Fruit fly (Drosophila melanogaster) whole organism, embryonic: Measurements from ENCODE around the gene Pk34A.

ENCODE experiments used
- Atf3 ChIP-seq: fragments of 200-800 bp; sonication (Bioruptor generic); optimal IDR thresholded peaks from 3 replicates; lab custom pipeline; 2016; ENCODE audit warnings: missing biosample characterization, missing genetic modification characterization
- Awh ChIP-seq: fragments of 200-800 bp; sonication (Bioruptor generic); IDR thresholded peaks from 2 replicates; pipeline ENCODE4, ENCODE4 v1.3.6; 2022; ENCODE audit warnings: missing biosample characterization, missing genetic modification characterization
- CG10274 ChIP-seq: fragments of 200-800 bp; sonication (Bioruptor generic); optimal IDR thresholded peaks from 3 replicates; lab custom pipeline; 2017; ENCODE audit warnings: missing biosample characterization, mild to moderate bottlenecking, missing genetic modification characterization
- CG11696 ChIP-seq: fragments of 200-800 bp; sonication (Bioruptor generic); IDR thresholded peaks from 2 replicates; pipeline ENCODE4 v1.3.6; 2022; ENCODE audit warnings: missing biosample characterization, missing genetic modification characterization
- CG12219 ChIP-seq: fragments of 200-800 bp; sonication (Bioruptor generic); optimal IDR thresholded peaks from 3 replicates; lab custom pipeline; 2018; ENCODE audit warnings: missing biosample characterization, mild to moderate bottlenecking, missing genetic modification characterization
- CG12659 ChIP-seq: fragments of 200-800 bp; sonication (Bioruptor generic); optimal IDR thresholded peaks from 3 replicates; lab custom pipeline; 2017; ENCODE audit warnings: mild to moderate bottlenecking, missing biosample characterization, missing genetic modification reagents, missing genetic modification characterization
- CG15011 ChIP-seq: fragments of 200-800 bp; sonication (Bioruptor generic); optimal IDR thresholded peaks from 3 replicates; lab custom pipeline; 2018; ENCODE audit warnings: missing biosample characterization, mild to moderate bottlenecking, missing genetic modification characterization
- CG15514 ChIP-seq: fragments of 200-800 bp; sonication (Bioruptor generic); optimal IDR thresholded peaks from 3 replicates; lab custom pipeline; 2017; ENCODE audit warnings: missing biosample characterization, missing genetic modification characterization, mild to moderate bottlenecking, moderate library complexity, missing genetic modification reagents
- CG17612 ChIP-seq: fragments of 200-800 bp; sonication (Bioruptor generic); IDR thresholded peaks from 2 replicates; pipeline ENCODE4 v1.3.6; 2022; ENCODE audit warnings: missing biosample characterization, missing genetic modification characterization
- CG1832 ChIP-seq: fragments of 200-800 bp; sonication (Bioruptor generic); optimal IDR thresholded peaks from 2 replicates; lab custom pipeline; 2017; ENCODE audit warnings: missing biosample characterization, mild to moderate bottlenecking, missing genetic modification characterization, inconsistent platforms
- CG18476 ChIP-seq: fragments of 200-800 bp; sonication (Bioruptor generic); optimal IDR thresholded peaks from 2 replicates; lab custom pipeline; 2016; ENCODE audit warnings: missing biosample characterization, mild to moderate bottlenecking, missing genetic modification characterization
- CG2199 ChIP-seq: fragments of 200-800 bp; sonication (Bioruptor generic); IDR thresholded peaks from 3 replicates; pipeline ENCODE4 v1.3.6; 2022; ENCODE audit warnings: missing biosample characterization, missing genetic modification characterization
- CG2875 ChIP-seq: fragments of 200-800 bp; sonication (Bioruptor generic); optimal IDR thresholded peaks from 2 replicates; lab custom pipeline; 2017; ENCODE audit warnings: missing biosample characterization, mild to moderate bottlenecking, missing genetic modification characterization, missing genetic modification reagents
- CG34422 ChIP-seq: fragments of 200-800 bp; sonication (Bioruptor generic); IDR thresholded peaks from 3 replicates; pipeline ENCODE4 v1.3.6; 2022; ENCODE audit warnings: missing biosample characterization, missing genetic modification characterization
- CG42726 ChIP-seq: fragments of 200-800 bp; sonication (Bioruptor generic); IDR thresholded peaks from 2 replicates; pipeline ENCODE4 v1.3.6; 2022; ENCODE audit warnings: missing biosample characterization, missing genetic modification characterization; ENCODE audit not compliant: partially characterized antibody
- CG7556 ChIP-seq: fragments of 200-800 bp; sonication (Bioruptor generic); optimal IDR thresholded peaks from 2 replicates; lab custom pipeline; 2017; ENCODE audit warnings: missing biosample characterization, mild to moderate bottlenecking, missing genetic modification characterization
- CG9797 ChIP-seq: fragments of 200-800 bp; sonication (Bioruptor generic); optimal IDR thresholded peaks from 3 replicates; lab custom pipeline; 2018; ENCODE audit warnings: missing biosample characterization, mild to moderate bottlenecking, missing genetic modification characterization
- Chrac-16 ChIP-seq: fragments of 200-800 bp; sonication (Bioruptor generic); optimal IDR thresholded peaks from 3 replicates; lab custom pipeline; 2016; ENCODE audit warnings: missing biosample characterization, missing genetic modification characterization
- Doc2 ChIP-seq: fragments of 200-800 bp; sonication (Bioruptor generic); IDR thresholded peaks from 2 replicates; pipeline ENCODE4 v1.3.6; 2022; ENCODE audit warnings: missing biosample characterization, missing genetic modification characterization
- E2f2 ChIP-seq: fragments of 200-800 bp; sonication (Bioruptor generic); IDR thresholded peaks from 2 replicates; pipeline ENCODE4 v1.3.6; 2022; ENCODE audit warnings: missing biosample characterization, missing genetic modification characterization
- Ets97D ChIP-seq: fragments of 200-800 bp; sonication (Bioruptor generic); optimal IDR thresholded peaks from 3 replicates; lab custom pipeline; 2016; ENCODE audit warnings: missing biosample characterization, missing genetic modification characterization
- MTF-1 ChIP-seq: fragments of 200-800 bp; sonication (Bioruptor generic); optimal IDR thresholded peaks from 2 replicates; lab custom pipeline; 2018; ENCODE audit warnings: missing biosample characterization, mild to moderate bottlenecking, missing genetic modification characterization, borderline replicate concordance
- Nf-YC ChIP-seq: fragments of 200-800 bp; optimal IDR thresholded peaks from 3 replicates; lab custom pipeline; 2019; ENCODE audit warnings: missing biosample characterization, mild to moderate bottlenecking, missing genetic modification characterization, moderate library complexity
- Sry-δ ChIP-seq: fragments of 200-800 bp; sonication (Bioruptor generic); optimal IDR thresholded peaks from 2 replicates; lab custom pipeline; 2016; ENCODE audit warnings: missing biosample characterization, missing genetic modification characterization
- Trl ChIP-seq, 3 experiments: fragments of >200 bp in 2 of 3; fragments of 200-800 bp in 1 of 3; sonication (Bioruptor generic) in 1 of 3; optimal IDR thresholded peaks; 2 replicates in 1 of 3; 3 replicates in 2 of 3; lab custom pipeline; 2016 to 2017; ENCODE audit warnings: missing biosample characterization in 1 of 3, missing genetic modification characterization in 1 of 3
- Xrp1 ChIP-seq: fragments of 200-800 bp; sonication (Bioruptor generic); IDR thresholded peaks from 2 replicates; pipeline ENCODE4 v1.3.6; 2022; ENCODE audit warnings: missing biosample characterization, missing genetic modification characterization
- ap ChIP-seq: fragments of 200-800 bp; sonication (Bioruptor generic); IDR thresholded peaks from 2 replicates; pipeline ENCODE4 v1.3.6; 2022; ENCODE audit warnings: missing biosample characterization, missing genetic modification characterization
- az2 ChIP-seq: fragments of 200-800 bp; sonication (Bioruptor generic); optimal IDR thresholded peaks from 3 replicates; lab custom pipeline; 2016; ENCODE audit warnings: missing biosample characterization, missing genetic modification characterization
- chinmo ChIP-seq: fragments of 200-800 bp; sonication (Bioruptor generic); IDR thresholded peaks from 4 replicates; pipeline ENCODE4 v1.3.6; 2022; ENCODE audit warnings: missing biosample characterization, missing genetic modification characterization; ENCODE audit not compliant: partially characterized antibody
- da ChIP-seq: fragments of 200-800 bp; sonication (Bioruptor generic); optimal IDR thresholded peaks from 2 replicates; lab custom pipeline; 2016; ENCODE audit warnings: missing biosample characterization, missing genetic modification characterization
- danr ChIP-seq: fragments of 200-800 bp; sonication (Bioruptor generic); IDR thresholded peaks from 2 replicates; pipeline ENCODE4 v1.3.6; 2022; ENCODE audit warnings: missing biosample characterization, missing genetic modification characterization
- dimm ChIP-seq: fragments of 200-800 bp; sonication (Bioruptor generic); IDR thresholded peaks from 2 replicates; pipeline ENCODE4 v1.3.6; 2022; ENCODE audit warnings: missing biosample characterization, missing genetic modification characterization
- eyg ChIP-seq: fragments of 200-800 bp; sonication (Bioruptor generic); optimal IDR thresholded peaks from 3 replicates; lab custom pipeline; 2016; ENCODE audit warnings: missing biosample characterization, missing genetic modification characterization
- ftz-f1 ChIP-seq: fragments of 200-800 bp; sonication (Bioruptor generic); optimal IDR thresholded peaks from 2 replicates; lab custom pipeline; 2016; ENCODE audit warnings: missing biosample characterization, missing genetic modification characterization
- fu2 ChIP-seq: fragments of 200-800 bp; sonication (Bioruptor generic); optimal IDR thresholded peaks from 2 replicates; lab custom pipeline; 2016; ENCODE audit warnings: missing biosample characterization, missing genetic modification characterization
- grn ChIP-seq: fragments of 200-800 bp; sonication (Bioruptor generic); optimal IDR thresholded peaks from 3 replicates; lab custom pipeline; 2017; ENCODE audit warnings: missing biosample characterization, missing genetic modification characterization
- jing ChIP-seq: fragments of 200-800 bp; sonication (Bioruptor generic); optimal IDR thresholded peaks from 2 replicates; lab custom pipeline; 2018; ENCODE audit warnings: missing biosample characterization, mild to moderate bottlenecking, missing genetic modification characterization
- nerfin-1 ChIP-seq: fragments of 200-800 bp; sonication (Bioruptor generic); optimal IDR thresholded peaks from 3 replicates; lab custom pipeline; 2019; ENCODE audit warnings: missing biosample characterization, mild to moderate bottlenecking, missing genetic modification characterization, moderate library complexity
- onecut ChIP-seq: fragments of 200-800 bp; sonication (Bioruptor generic); IDR thresholded peaks from 2 replicates; pipeline ENCODE4 v1.3.6; 2022; ENCODE audit warnings: missing biosample characterization, missing genetic modification characterization
- pho ChIP-seq: fragments of 200-800 bp; sonication (Bioruptor generic); optimal IDR thresholded peaks from 2 replicates; lab custom pipeline; 2016; ENCODE audit warnings: missing biosample characterization, missing genetic modification characterization
- prd ChIP-seq, 3 experiments: fragments of >200 bp in 2 of 3; fragments of 200-800 bp in 1 of 3; sonication (Bioruptor generic) in 1 of 3; optimal IDR thresholded peaks in 2 of 3; IDR thresholded peaks in 1 of 3; 2 replicates in 2 of 3; 3 replicates in 1 of 3; pipeline versions ENCODE4 v1.3.6 to Lab custom; 2017 to 2022; ENCODE audit warnings: missing biosample characterization in 1 of 3, missing genetic modification characterization in 1 of 3
- ranshi ChIP-seq: fragments of 200-800 bp; sonication (Bioruptor generic); IDR thresholded peaks from 2 replicates; pipeline ENCODE4 v1.3.6; 2022; ENCODE audit warnings: missing biosample characterization, missing genetic modification characterization
- ro ChIP-seq: fragments of 200-800 bp; sonication (Bioruptor generic); IDR thresholded peaks from 2 replicates; pipeline ENCODE4 v1.3.6; 2022; ENCODE audit warnings: missing biosample characterization, missing genetic modification characterization
- seq ChIP-seq: fragments of 200-800 bp; sonication (Bioruptor generic); IDR thresholded peaks from 2 replicates; pipeline ENCODE4 v1.3.6; 2022; ENCODE audit warnings: missing biosample characterization, missing genetic modification characterization
- sisA ChIP-seq: fragments of 200-800 bp; sonication (Bioruptor generic); IDR thresholded peaks from 2 replicates; pipeline ENCODE4 v1.3.6; 2022; ENCODE audit warnings: missing biosample characterization, missing genetic modification characterization
- stwl ChIP-seq: fragments of 200-800 bp; sonication (Bioruptor generic); optimal IDR thresholded peaks from 3 replicates; lab custom pipeline; 2018; ENCODE audit warnings: missing biosample characterization, mild to moderate bottlenecking, missing genetic modification characterization, moderate library complexity
- tin ChIP-seq: fragments of 200-800 bp; sonication (Bioruptor generic); optimal IDR thresholded peaks from 3 replicates; lab custom pipeline; 2016; ENCODE audit warnings: missing biosample characterization, missing genetic modification characterization
- trem ChIP-seq: fragments of 200-800 bp; optimal IDR thresholded peaks from 3 replicates; lab custom pipeline; 2019; ENCODE audit warnings: missing biosample characterization, mild to moderate bottlenecking, missing genetic modification characterization, moderate library complexity
- trh ChIP-seq: fragments of 200-800 bp; sonication (Bioruptor generic); optimal IDR thresholded peaks from 2 replicates; lab custom pipeline; 2016; ENCODE audit warnings: missing biosample characterization, missing genetic modification characterization
- vfl ChIP-seq: fragments of 200-800 bp; sonication (Bioruptor generic); optimal IDR thresholded peaks from 2 replicates; lab custom pipeline; 2016; ENCODE audit warnings: missing biosample characterization, missing genetic modification characterization
- zen ChIP-seq: fragments of 200-800 bp; sonication (Bioruptor generic); optimal IDR thresholded peaks from 3 replicates; lab custom pipeline; 2018; ENCODE audit warnings: missing biosample characterization, mild to moderate bottlenecking, missing genetic modification characterization, moderate library complexity

Pk34A gene

DNA sequence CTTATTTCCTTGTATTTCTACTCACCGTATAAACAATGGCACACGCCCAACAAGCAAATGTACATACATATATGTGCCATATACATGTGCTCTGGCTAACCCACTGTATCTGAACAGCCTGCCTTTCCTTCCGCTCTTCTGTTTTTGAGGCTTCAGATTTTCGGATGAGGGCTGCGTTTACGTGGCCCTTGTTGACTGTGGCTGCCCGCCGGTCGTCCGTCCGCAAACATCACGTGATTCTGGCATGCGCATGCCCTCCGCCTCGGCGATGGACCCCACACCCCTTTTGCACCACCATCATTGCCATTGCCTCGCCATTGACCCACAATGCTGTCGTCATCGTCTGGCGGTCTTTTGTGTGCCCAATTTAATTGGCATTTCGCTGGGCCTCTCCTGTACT is 46.6 kb downstream of the Pk34A start (continued):
- TF ChIP-seq Trl (optimal IDR thresholded peaks at IDR 0.05; lab: Kevin White, UChicago) (peak in 1 of 2 experiments; percentile 12), Trl (GFP tag; optimal IDR thresholded peaks at IDR 0.05; lab: Kevin White, UChicago) (peak; percentile 32), da (GFP tag; lab: Kevin White, UChicago) (no peak), CG1832 (GFP tag; lab: Kevin White, UChicago) (no peak), CG15514 (GFP tag; lab: Kevin White, UChicago) (peak; percentile 52), CG34422 (GFP tag; lab: Robert Waterston, UW) (peak; percentile 70; the same call in 1 of the 3 replicates), Awh (peak; percentile 49; the same call in 1 of the 2 replicates), ranshi (GFP tag; lab: Robert Waterston, UW) (no peak; the same call in 1 of the 2 replicates), seq (GFP tag; lab: Robert Waterston, UW) (no peak), onecut (GFP tag; lab: Robert Waterston, UW) (peak; percentile 54), pho (peak; percentile 64), Xrp1 (GFP tag; lab: Robert Waterston, UW) (peak; percentile 44; the same call in 1 of the 2 replicates), CG12219 (no peak), CG18476 (no peak), Nf-YC (tag; lab: Kevin White, UChicago) (peak; percentile 38), trem (tag; lab: Kevin White, UChicago) (no peak), chinmo (GFP tag; lab: Robert Waterston, UW) (peak; percentile 82; the same call in 1 of the 4 replicates), CG12659 (GFP tag; lab: Kevin White, UChicago) (peak; percentile 21), CG10274 (no peak), dimm (GFP tag; lab: Robert Waterston, UW) (no peak), CG15011 (GFP tag; lab: Kevin White, UChicago) (no peak), vfl (GFP tag; lab: Kevin White, UChicago) (no peak), CG17612 (GFP tag; lab: Robert Waterston, UW) (no peak), Sry-δ (no peak), fu2 (GFP tag; lab: Kevin White, UChicago) (no peak), CG2875 (GFP tag; lab: Kevin White, UChicago) (peak; percentile 10), Atf3 (GFP tag; lab: Kevin White, UChicago) (peak; percentile 44), trh (GFP tag; lab: Kevin White, UChicago) (no peak), az2 (GFP tag; lab: Kevin White, UChicago) (no peak), jing (GFP tag; lab: Kevin White, UChicago) (no peak), CG2199 (GFP tag; lab: Robert Waterston, UW) (peak; percentile 88; the same call in 2 of the 3 replicates), CG11696 (no peak), Chrac-16 (GFP tag; lab: Kevin White, UChicago) (no peak), tin (GFP tag; lab: Kevin White, UChicago) (no peak), stwl (no peak), MTF-1 (GFP tag; lab: Kevin White, UChicago) (peak; percentile 36), ro (GFP tag; lab: Robert Waterston, UW) (no peak), Ets97D (GFP tag; lab: Kevin White, UChicago) (no peak), CG42726 (GFP tag; lab: Robert Waterston, UW) (no peak), nerfin-1 (peak; percentile 14), CG7556 (GFP tag; lab: Kevin White, UChicago) (no peak), zen (tag; lab: Kevin White, UChicago) (no peak), ftz-f1 (GFP tag; lab: Kevin White, UChicago) (peak; percentile 95), ap (GFP tag; lab: Robert Waterston, UW) (no peak), grn (GFP tag; lab: Kevin White, UChicago) (no peak), sisA (no peak), danr (GFP tag; lab: Robert Waterston, UW) (no peak), Doc2 (no peak), E2f2 (GFP tag; lab: Robert Waterston, UW) (no peak; the same call in 1 of the 2 replicates), prd (optimal IDR thresholded peaks at IDR 0.05; lab: Kevin White, UChicago) (no peak), prd (GFP tag; IDR thresholded peaks at IDR 0.05; lab: Robert Waterston, UW) (no peak), CG9797 (no peak), eyg (no peak)
